Worm (Caenorhabditis elegans) whole organism, L1 larva: ENCODE results near the gene pars-1.

ENCODE experiments used
- aly-2 ChIP-seq: fragments of 150-350 bp; optimal IDR thresholded peaks from 2 replicates; lab custom pipeline; 2014; ENCODE audit warnings: missing biosample characterization, missing genetic modification characterization
- blmp-1 ChIP-seq: fragments of 150-350 bp; optimal IDR thresholded peaks from 2 replicates; lab custom pipeline; 2014; ENCODE audit warnings: missing biosample characterization, missing genetic modification characterization
- mdl-1 ChIP-seq, 2 experiments: fragments of 150-350 bp; optimal IDR thresholded peaks; 2 replicates each; lab custom pipeline; 2014 to 2017; ENCODE audit warnings: missing biosample characterization in 2 of 2, missing genetic modification characterization in 2 of 2, inconsistent platforms in 1 of 2
- mef-2 ChIP-seq: fragments of 150-350 bp; optimal IDR thresholded peaks from 2 replicates; lab custom pipeline; 2014; ENCODE audit warnings: missing biosample characterization, missing genetic modification characterization
- nhr-11 ChIP-seq: fragments of 150-350 bp; optimal IDR thresholded peaks from 2 replicates; lab custom pipeline; 2014; ENCODE audit warnings: missing biosample characterization, missing genetic modification characterization

ce11 chrIII:7197973-7198372, 40.9 kb upstream of the pars-1 start, which contains the start of gene exos-9:
- TF ChIP-seq mef-2 (tag; lab: Kevin White, UChicago), result no peak
- TF ChIP-seq blmp-1 (tag; lab: Kevin White, UChicago), result no peak
- TF ChIP-seq aly-2 (tag; lab: Kevin White, UChicago), result no peak
- TF ChIP-seq mdl-1 (tag; optimal IDR thresholded peaks at IDR 0.05; lab: Kevin White, UChicago), result no peak
- TF ChIP-seq nhr-11 (tag; lab: Kevin White, UChicago), result no peak
